Worm (Caenorhabditis elegans) whole organism, L1 larva: ENCODE measurements around the gene sfxn-1.5.

ENCODE experiments used
- C04F5.9 ChIP-seq: sonication (generic microtip); optimal IDR thresholded peaks from 2 replicates; lab custom pipeline; 2016; ENCODE audit warnings: missing genetic modification characterization, missing compliant biosample characterization
- C16A3.4 ChIP-seq: fragments of 150-350 bp; optimal IDR thresholded peaks from 2 replicates; lab custom pipeline; 2014; ENCODE audit warnings: missing biosample characterization, missing genetic modification characterization
- Y116A8C.19 ChIP-seq: sonication (generic microtip); optimal IDR thresholded peaks from 2 replicates; lab custom pipeline; 2016; ENCODE audit warnings: missing compliant biosample characterization, missing genetic modification characterization, borderline replicate concordance
- ama-1 ChIP-seq: fragments of 150-350 bp; optimal IDR thresholded peaks from 2 replicates; lab custom pipeline; 2014
- blmp-1 ChIP-seq: fragments of 150-350 bp; optimal IDR thresholded peaks from 2 replicates; lab custom pipeline; 2014; ENCODE audit warnings: missing biosample characterization, missing genetic modification characterization
- ceh-90 ChIP-seq: sonication (generic microtip); optimal IDR thresholded peaks from 2 replicates; lab custom pipeline; 2016; ENCODE audit warnings: missing genetic modification characterization, missing compliant biosample characterization
- efl-1 ChIP-seq, 4 experiments: fragments of 150-350 bp; optimal IDR thresholded peaks in 3 of 4; peaks in 1 of 4; 1 replicate in 1 of 4; 2 replicates in 3 of 4; lab custom pipeline; 2014; ENCODE audit warnings: missing biosample characterization in 2 of 4, missing genetic modification characterization in 2 of 4, missing genetic modification reagents in 2 of 4
- egl-27 ChIP-seq, 2 experiments: fragments of 150-350 bp in 1 of 2; sonication (generic microtip); optimal IDR thresholded peaks; 3 replicates each; lab custom pipeline; 2017 to 2018; ENCODE audit warnings: missing biosample characterization in 2 of 2, missing genetic modification characterization in 2 of 2, missing genetic modification reagents in 2 of 2
- elt-2 ChIP-seq: sonication (generic microtip); optimal IDR thresholded peaks from 2 replicates; lab custom pipeline; 2016; ENCODE audit warnings: missing genetic modification characterization, mild to moderate bottlenecking, inconsistent platforms, missing compliant biosample characterization, missing genetic modification reagents
- elt-3 ChIP-seq, 6 experiments: fragments of 150-350 bp in 1 of 6; sonication (generic microtip); optimal IDR thresholded peaks; 2 replicates each; lab custom pipeline; 2017 to 2018; ENCODE audit warnings: missing biosample characterization in 6 of 6, missing genetic modification characterization in 6 of 6, inconsistent platforms in 1 of 6
- ets-5 ChIP-seq: fragments of 200-800 bp; sonication (Bioruptor generic); IDR thresholded peaks from 2 replicates; pipeline ENCODE4 v1.3.6; 2022; ENCODE audit warnings: missing genetic modification characterization, missing compliant biosample characterization
- fkh-10 ChIP-seq: sonication (generic microtip); optimal IDR thresholded peaks from 2 replicates; lab custom pipeline; 2017; ENCODE audit warnings: missing biosample characterization, missing genetic modification reagents, missing genetic modification characterization
- fkh-4 ChIP-seq: sonication (generic microtip); optimal IDR thresholded peaks from 2 replicates; lab custom pipeline; 2016; ENCODE audit warnings: missing compliant biosample characterization, missing genetic modification characterization, borderline replicate concordance
- fkh-8 ChIP-seq: sonication (generic microtip); optimal IDR thresholded peaks from 2 replicates; lab custom pipeline; 2016; ENCODE audit warnings: mild to moderate bottlenecking, missing genetic modification characterization, missing compliant biosample characterization
- fos-1 ChIP-seq: fragments of 150-350 bp; optimal IDR thresholded peaks from 2 replicates; lab custom pipeline; 2014; ENCODE audit warnings: missing biosample characterization, missing genetic modification characterization
- hlh-17 ChIP-seq: fragments of 200-800 bp; sonication (Bioruptor generic); optimal IDR thresholded peaks from 2 replicates; lab custom pipeline; 2018; ENCODE audit warnings: missing genetic modification characterization, mild to moderate bottlenecking, missing compliant biosample characterization, moderate library complexity, borderline replicate concordance
- isw-1 ChIP-seq: fragments of 200-800 bp; sonication (Bioruptor generic); IDR thresholded peaks from 2 replicates; pipeline ENCODE4 v1.3.6; 2022; ENCODE audit warnings: missing genetic modification characterization, missing compliant biosample characterization
- lin-14 ChIP-seq: fragments of 200-800 bp; sonication (Bioruptor generic); optimal IDR thresholded peaks from 2 replicates; lab custom pipeline; 2018; ENCODE audit warnings: mild to moderate bottlenecking, missing genetic modification characterization, moderate library complexity, missing compliant biosample characterization
- lin-35 ChIP-seq, 2 experiments: fragments of 150-350 bp; optimal IDR thresholded peaks; 2 replicates each; lab custom pipeline; 2014; ENCODE audit warnings: missing biosample characterization in 2 of 2, missing genetic modification characterization in 2 of 2, missing genetic modification reagents in 2 of 2
- lir-3 ChIP-seq: sonication (generic microtip); optimal IDR thresholded peaks from 2 replicates; lab custom pipeline; 2016; ENCODE audit warnings: mild to moderate bottlenecking, missing genetic modification characterization, moderate library complexity, missing compliant biosample characterization; ENCODE audit not compliant: poor library complexity
- mab-9 ChIP-seq: fragments of 200-800 bp; sonication (Bioruptor generic); IDR thresholded peaks from 2 replicates; pipeline ENCODE4 v1.3.6; 2022; ENCODE audit warnings: missing genetic modification reagents, missing genetic modification characterization, missing compliant biosample characterization
- mdl-1 ChIP-seq, 2 experiments: fragments of 150-350 bp; optimal IDR thresholded peaks; 2 replicates each; lab custom pipeline; 2014 to 2017; ENCODE audit warnings: missing biosample characterization in 2 of 2, missing genetic modification characterization in 2 of 2, inconsistent platforms in 1 of 2
- mep-1 ChIP-seq: fragments of 150-350 bp; optimal IDR thresholded peaks from 2 replicates; lab custom pipeline; 2014; ENCODE audit warnings: missing biosample characterization, missing genetic modification characterization
- nhr-11 ChIP-seq: fragments of 150-350 bp; optimal IDR thresholded peaks from 2 replicates; lab custom pipeline; 2014; ENCODE audit warnings: missing biosample characterization, missing genetic modification characterization
- nhr-12 ChIP-seq: sonication (generic microtip); optimal IDR thresholded peaks from 2 replicates; lab custom pipeline; 2017; ENCODE audit warnings: missing biosample characterization, missing genetic modification characterization
- nhr-19 ChIP-seq: fragments of 200-800 bp; sonication (Bioruptor generic); conservative IDR thresholded peaks from 2 replicates; pipeline ENCODE4 v1.3.6; 2022; ENCODE audit warnings: missing genetic modification characterization, missing compliant biosample characterization
- nhr-47 ChIP-seq: sonication (generic microtip); optimal IDR thresholded peaks from 2 replicates; lab custom pipeline; 2016; ENCODE audit warnings: mild to moderate bottlenecking, missing genetic modification characterization, moderate library complexity, missing compliant biosample characterization
- nhr-71 ChIP-seq: sonication (generic microtip); optimal IDR thresholded peaks from 2 replicates; lab custom pipeline; 2016; ENCODE audit warnings: mild to moderate bottlenecking, missing genetic modification characterization, moderate library complexity, missing compliant biosample characterization
- nhr-84 ChIP-seq: sonication (generic microtip); optimal IDR thresholded peaks from 2 replicates; lab custom pipeline; 2017; ENCODE audit warnings: missing biosample characterization, missing genetic modification characterization
- nhr-85 ChIP-seq: sonication (generic microtip); peaks from one replicate; lab custom pipeline; 2016; ENCODE audit warnings: missing genetic modification characterization, inconsistent platforms, missing compliant biosample characterization
- nhr-90 ChIP-seq: sonication (generic microtip); optimal IDR thresholded peaks from 2 replicates; lab custom pipeline; 2016; ENCODE audit warnings: mild to moderate bottlenecking, missing genetic modification characterization, missing compliant biosample characterization; ENCODE audit not compliant: poor library complexity
- pag-3 ChIP-seq: sonication (generic microtip); optimal IDR thresholded peaks from 2 replicates; lab custom pipeline; 2017; ENCODE audit warnings: missing genetic modification characterization, mild to moderate bottlenecking, missing compliant biosample characterization, antibody characterized with exemption, borderline replicate concordance; ENCODE audit not compliant: insufficient read depth
- pqm-1 ChIP-seq: sonication (generic microtip); optimal IDR thresholded peaks from 3 replicates; lab custom pipeline; 2017; ENCODE audit warnings: missing biosample characterization, missing genetic modification characterization
- rnt-1 ChIP-seq: sonication (generic microtip); optimal IDR thresholded peaks from 2 replicates; lab custom pipeline; 2016; ENCODE audit warnings: mild to moderate bottlenecking, missing genetic modification characterization, moderate library complexity, missing compliant biosample characterization
- skn-1 ChIP-seq: fragments of 150-350 bp; optimal IDR thresholded peaks from 2 replicates; lab custom pipeline; 2014; ENCODE audit warnings: missing biosample characterization, missing genetic modification characterization
- snu-23 ChIP-seq: sonication (generic microtip); optimal IDR thresholded peaks from 2 replicates; lab custom pipeline; 2016; ENCODE audit warnings: missing genetic modification characterization, missing compliant biosample characterization
- swsn-7 ChIP-seq: sonication (generic microtip); optimal IDR thresholded peaks from 2 replicates; lab custom pipeline; 2016; ENCODE audit warnings: missing genetic modification characterization, missing compliant biosample characterization
- tbx-2 ChIP-seq: sonication (generic microtip); optimal IDR thresholded peaks from 2 replicates; lab custom pipeline; 2016; ENCODE audit warnings: missing genetic modification characterization, missing compliant biosample characterization
- unc-130 ChIP-seq: fragments of 150-350 bp; optimal IDR thresholded peaks from 2 replicates; lab custom pipeline; 2017; ENCODE audit warnings: missing biosample characterization, missing genetic modification characterization, inconsistent platforms
- unc-30 ChIP-seq: sonication (generic microtip); optimal IDR thresholded peaks from 2 replicates; lab custom pipeline; 2017; ENCODE audit warnings: missing biosample characterization, missing genetic modification characterization
- unc-62 ChIP-seq: fragments of 150-350 bp; optimal IDR thresholded peaks from 2 replicates; lab custom pipeline; 2014; ENCODE audit warnings: missing biosample characterization, missing genetic modification reagents, missing genetic modification characterization
- vab-15 ChIP-seq: sonication (generic microtip); optimal IDR thresholded peaks from 2 replicates; lab custom pipeline; 2017; ENCODE audit warnings: missing genotype, mild to moderate bottlenecking, missing genetic modification characterization, missing compliant biosample characterization
- zip-4 ChIP-seq: fragments of 200-800 bp; sonication (Bioruptor generic); optimal IDR thresholded peaks from 2 replicates; lab custom pipeline; 2018; ENCODE audit warnings: mild to moderate bottlenecking, missing genetic modification characterization, moderate library complexity, missing compliant biosample characterization

The sfxn-1.5 gene

ce11 chrX:11656519-11657006 is 4.9 kb downstream of the sfxn-1.5 start, which contains the start of gene T04F8.2 (continued):
- peak; percentile 43 to 49 for TF ChIP-seq efl-1 (optimal IDR thresholded peaks at IDR 0.05; lab: Kevin White, UChicago)
- TF ChIP-seq efl-1 (GFP tag; optimal IDR thresholded peaks at IDR 0.05 in 1 of 2; lab: Kevin White, UChicago) = peak in 1 of 2 experiments; percentile 35
- TF ChIP-seq unc-30 (tag; lab: Kevin White, UChicago) = no peak
- TF ChIP-seq elt-3 (tag; optimal IDR thresholded peaks at IDR 0.05; lab: Kevin White, UChicago) = peak in 1 of 6 experiments; percentile 8
- TF ChIP-seq Y116A8C.19 = no peak
- no peak for TF ChIP-seq nhr-84 (tag; lab: Kevin White, UChicago)
- no peak for TF ChIP-seq fkh-10 (GFP tag; lab: Kevin White, UChicago)
- TF ChIP-seq nhr-47 (tag; lab: Kevin White, UChicago) = peak; percentile 66
- TF ChIP-seq fkh-8 (tag; lab: Kevin White, UChicago) = peak; percentile 34
- TF ChIP-seq nhr-11 (tag; lab: Kevin White, UChicago) = no peak
- no peak for TF ChIP-seq pag-3 (tag; lab: Kevin White, UChicago)
- TF ChIP-seq blmp-1 = peak; percentile 64
- TF ChIP-seq vab-15 (tag; lab: Kevin White, UChicago) = peak; percentile 94
- TF ChIP-seq fkh-4 (tag; lab: Kevin White, UChicago) = no peak
- TF ChIP-seq ets-5 (GFP tag; lab: Robert Waterston, UW) = no peak

ce11 chrX:11650751-11651150 is 10.7 kb downstream of the sfxn-1.5 start, which contains the start of gene cutl-11:
cutl-11 (minus strand) TSS chrX:11650851.
- TF ChIP-seq lir-3 (tag; lab: Kevin White, UChicago) (no peak), pqm-1 (tag; lab: Kevin White, UChicago) (no peak), fos-1 (tag; lab: Kevin White, UChicago) (no peak), C04F5.9 (tag; lab: Kevin White, UChicago) (no peak), nhr-71 (tag; lab: Kevin White, UChicago) (no peak), ceh-90 (tag; lab: Kevin White, UChicago) (no peak), unc-130 (tag; lab: Kevin White, UChicago) (no peak), ets-5 (GFP tag; lab: Robert Waterston, UW) (no peak), ama-1 (lab: Kevin White, UChicago) (no peak), egl-27 (tag; optimal IDR thresholded peaks at IDR 0.05; lab: Kevin White, UChicago) (no peak), zip-4 (GFP tag; lab: Kevin White, UChicago) (no peak), nhr-12 (tag; lab: Kevin White, UChicago) (no peak)

ce11 chrX:11647165-11647564 is 14.3 kb downstream of the sfxn-1.5 start, which contains the start of gene T04F8.8:
T04F8.8 (plus strand) TSS chrX:11647465.
- TF ChIP-seq nhr-71 (tag; lab: Kevin White, UChicago) (peak; percentile 10), mab-9 (GFP tag; lab: Robert Waterston, UW) (no peak), Y116A8C.19 (no peak), hlh-17 (GFP tag; lab: Kevin White, UChicago) (no peak), elt-3 (tag; optimal IDR thresholded peaks at IDR 0.05; lab: Kevin White, UChicago) (peak in 1 of 6 experiments; percentile 16), nhr-11 (tag; lab: Kevin White, UChicago) (no peak), blmp-1 (peak; percentile 47), nhr-47 (tag; lab: Kevin White, UChicago) (no peak), nhr-85 (no peak), lin-14 (GFP tag; lab: Kevin White, UChicago) (peak; percentile 22)

DNA sequence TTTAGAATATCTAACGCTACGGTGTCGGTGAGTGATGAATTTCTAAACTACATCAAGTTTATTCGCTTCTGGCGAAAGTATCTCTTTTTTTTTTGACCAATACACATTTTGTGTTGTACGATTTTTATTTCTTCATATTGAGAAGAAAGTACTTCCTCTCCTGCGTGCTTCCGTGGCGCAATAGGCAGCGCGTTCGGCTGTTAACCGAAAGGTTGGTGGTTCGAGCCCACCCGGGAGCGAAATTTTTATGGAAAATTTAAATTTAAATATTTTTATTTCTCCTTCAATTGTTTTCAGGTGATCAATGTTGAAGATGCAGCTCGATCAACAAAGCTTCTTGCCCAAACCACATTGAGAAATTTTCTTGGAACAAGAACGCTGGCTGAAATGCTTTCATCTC is 15.9 kb downstream of the sfxn-1.5 start:
- TF ChIP-seq blmp-1 (peak; percentile 23), mdl-1 (tag; optimal IDR thresholded peaks at IDR 0.05; lab: Kevin White, UChicago) (peak in 1 of 2 experiments; percentile 40), elt-2 (tag; lab: Kevin White, UChicago) (peak; percentile 27), fkh-8 (tag; lab: Kevin White, UChicago) (no peak), isw-1 (no peak), mep-1 (tag; lab: Kevin White, UChicago) (peak; percentile 36), lin-35 (GFP tag; optimal IDR thresholded peaks at IDR 0.05; lab: Kevin White, UChicago) (no peak), lin-14 (GFP tag; lab: Kevin White, UChicago) (peak; percentile 5), nhr-90 (tag; lab: Kevin White, UChicago) (peak; percentile 58), nhr-71 (tag; lab: Kevin White, UChicago) (peak; percentile 62), C16A3.4 (tag; lab: Kevin White, UChicago) (peak; percentile 25), elt-3 (tag; optimal IDR thresholded peaks at IDR 0.05; lab: Kevin White, UChicago) (peak in 1 of 6 experiments; percentile 49), swsn-7 (tag; lab: Kevin White, UChicago) (peak; percentile 21), zip-4 (GFP tag; lab: Kevin White, UChicago) (no peak), rnt-1 (tag; lab: Kevin White, UChicago) (peak; percentile 35), unc-130 (tag; lab: Kevin White, UChicago) (no peak), tbx-2 (tag; lab: Kevin White, UChicago) (peak; percentile 25), nhr-47 (tag; lab: Kevin White, UChicago) (peak; percentile 35), snu-23 (GFP tag; lab: Kevin White, UChicago) (peak; percentile 49), skn-1 (tag; lab: Kevin White, UChicago) (peak; percentile 20), nhr-19 (GFP tag; lab: Robert Waterston, UW) (peak; percentile 14; the same call in 1 of the 2 replicates), unc-62 (GFP tag; lab: Kevin White, UChicago) (no peak)
